Worm (Caenorhabditis elegans): ENCODE results near the gene F23A7.4.
"Not testable (repeated sequence)": the region's sequence is repeated elsewhere in the genome, so short reads cannot be mapped to it uniquely, and the experiment has no call there.

Gene F23A7.4

ce11 chrX:16213073-16213472 is 667 bp downstream of the F23A7.4 start, which contains the start of gene F23A7.8:
Gene F23A7.8 (plus strand): TSS chrX:16213373.
- not testable (repeated sequence) for TF ChIP-seq unc-62 (GFP tag; optimal IDR thresholded peaks at IDR 0.05)

- TF ChIP-seq unc-62 (GFP tag; optimal IDR thresholded peaks at IDR 0.05) = no peak
Measured at ce11 chrX:16217108-16217507, 4.7 kb downstream of the F23A7.4 start, which contains the start of gene F23A7.1. Gene F23A7.1 (plus strand): TSS chrX:16217408.

ce11 chrX:16217749-16218148 is 5.3 kb downstream of the F23A7.4 start:
- TF ChIP-seq unc-62 (GFP tag; optimal IDR thresholded peaks at IDR 0.05) = no peak

- no peak for TF ChIP-seq unc-62 (GFP tag; optimal IDR thresholded peaks at IDR 0.05)
Measured at ce11 chrX:16218306-16218705, 5.9 kb downstream of the F23A7.4 start.

- TF ChIP-seq unc-62 (GFP tag; optimal IDR thresholded peaks at IDR 0.05) = not testable (repeated sequence)
Measured at ce11 chrX:16219710-16220109, 7.3 kb downstream of the F23A7.4 start, which contains the start of gene F23A7.3. Gene F23A7.3 (plus strand): TSS chrX:16220010.

DNA sequence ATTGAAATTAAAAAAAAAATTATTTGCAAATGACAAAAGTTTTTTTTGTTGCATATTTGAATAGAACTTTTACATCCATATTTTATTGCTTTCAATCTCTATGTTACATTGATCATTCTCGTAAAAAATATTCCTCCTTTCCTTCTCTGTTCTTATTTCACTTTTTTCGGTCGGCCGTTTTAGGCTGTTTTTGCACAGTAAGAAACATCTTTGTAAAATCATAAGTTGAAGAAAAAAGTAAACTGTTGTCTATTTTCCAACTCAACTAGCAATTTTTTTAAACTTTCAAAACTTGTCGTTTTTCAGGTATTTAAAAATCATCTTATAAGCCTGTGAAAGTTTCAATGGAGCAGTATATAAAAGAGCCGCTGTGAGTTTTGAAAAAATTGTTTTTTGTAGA is 16.2 kb downstream of the F23A7.4 start, which contains the start of gene F23A7.5:
F23A7.5 (plus strand) TSS at position 301 of the 400 bp plus-strand sequence.
- no peak for TF ChIP-seq unc-62 (GFP tag; optimal IDR thresholded peaks at IDR 0.05)

ce11 chrX:16240626-16241025 is 28.2 kb downstream of the F23A7.4 start:
- TF ChIP-seq unc-62 (GFP tag; optimal IDR thresholded peaks at IDR 0.05) = no peak

DNA sequence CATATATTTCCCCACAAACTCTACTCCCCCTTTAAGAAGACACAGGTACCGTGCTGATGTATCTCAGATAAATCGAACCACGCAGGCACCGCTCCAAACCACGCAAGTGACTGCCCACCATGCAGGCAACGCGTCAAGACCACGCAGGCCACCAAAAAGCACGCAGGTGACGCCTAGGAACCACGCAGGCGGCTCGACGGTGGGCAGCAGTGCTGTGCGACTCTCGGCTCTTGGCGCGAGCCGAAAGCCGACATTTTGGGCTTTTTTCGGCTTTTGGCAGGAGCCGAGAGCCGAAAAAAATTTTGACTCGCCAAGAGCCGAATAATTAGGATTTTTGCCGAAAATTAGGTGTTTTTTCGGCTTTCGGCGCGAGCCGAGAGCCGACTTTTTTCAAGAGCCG is 30.7 kb downstream of the F23A7.4 start:
- no peak for TF ChIP-seq unc-62 (GFP tag; optimal IDR thresholded peaks at IDR 0.05)

DNA sequence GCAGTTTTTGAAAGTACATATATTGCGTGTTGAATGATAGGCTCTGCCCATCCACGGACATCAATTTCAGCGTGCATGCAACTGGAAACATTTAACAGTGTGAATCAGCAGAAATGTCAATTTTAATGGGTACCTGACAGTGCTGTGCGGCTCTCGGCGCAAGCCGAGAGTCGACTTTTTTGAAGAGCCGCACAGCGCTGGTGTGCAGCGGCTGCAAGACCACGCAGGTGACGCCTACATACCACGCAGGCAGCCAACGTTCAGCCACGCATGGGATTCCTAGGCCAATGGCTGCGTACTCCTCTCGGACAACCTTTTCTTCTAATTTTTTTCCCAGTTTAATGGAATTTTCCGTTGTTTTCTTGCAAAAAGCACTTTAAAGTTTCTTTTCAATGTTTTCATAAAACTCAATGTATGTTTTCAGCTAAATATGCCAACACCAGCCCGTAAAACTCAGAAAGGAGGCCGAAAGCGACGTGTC is 32.4 kb downstream of the F23A7.4 start, which contains the start of gene W10G6.1:
W10G6.1 (plus strand) TSS at position 431 of the 481 bp plus-strand sequence.
- no peak for TF ChIP-seq unc-62 (GFP tag; optimal IDR thresholded peaks at IDR 0.05)

- TF ChIP-seq unc-62 (GFP tag; optimal IDR thresholded peaks at IDR 0.05) = no peak
Measured at ce11 chrX:16250679-16251078, 38.3 kb downstream of the F23A7.4 start, which contains the start of gene W10G6.6. Gene W10G6.6 (minus strand): TSS chrX:16250779.

DNA sequence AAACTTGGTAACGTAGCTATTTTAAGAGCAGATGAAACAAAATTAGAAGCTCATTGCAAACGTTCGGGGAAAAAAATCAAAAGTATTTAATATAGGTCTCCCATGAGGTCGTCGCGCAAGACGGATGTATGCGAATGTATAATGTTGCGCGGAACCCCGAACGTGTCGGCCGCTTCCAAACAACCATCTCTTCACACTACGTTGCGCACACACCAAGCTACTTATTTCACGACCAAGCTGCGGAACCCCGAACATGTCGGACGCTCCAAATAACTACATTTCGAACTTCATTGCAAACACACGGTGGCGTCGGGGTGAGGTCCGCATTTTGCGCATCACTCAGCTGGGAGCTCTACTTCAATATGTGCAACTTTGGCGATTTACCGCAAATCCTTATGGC is 46.1 kb downstream of the F23A7.4 start:
- TF ChIP-seq unc-62 (GFP tag; optimal IDR thresholded peaks at IDR 0.05) = no peak

DNA sequence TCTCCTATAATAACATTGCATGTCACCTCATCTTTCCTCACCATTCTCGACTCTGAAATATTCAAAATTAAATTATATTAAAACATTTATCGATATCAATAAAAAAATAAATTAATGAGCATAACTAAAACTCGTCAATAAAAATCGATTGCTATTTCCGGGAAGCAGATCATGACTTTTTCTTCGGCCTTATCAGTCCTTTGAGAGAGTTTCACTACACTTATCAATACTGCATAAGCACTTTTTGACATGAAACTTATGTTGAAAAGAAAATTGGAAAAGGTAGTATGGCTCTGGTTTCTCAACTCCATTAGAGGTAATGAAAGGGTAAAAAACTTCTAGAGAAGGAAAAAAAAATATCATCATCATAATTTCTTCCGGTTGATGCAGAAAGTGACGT is 47.7 kb downstream of the F23A7.4 start:
- no peak for TF ChIP-seq unc-62 (GFP tag; optimal IDR thresholded peaks at IDR 0.05)

DNA sequence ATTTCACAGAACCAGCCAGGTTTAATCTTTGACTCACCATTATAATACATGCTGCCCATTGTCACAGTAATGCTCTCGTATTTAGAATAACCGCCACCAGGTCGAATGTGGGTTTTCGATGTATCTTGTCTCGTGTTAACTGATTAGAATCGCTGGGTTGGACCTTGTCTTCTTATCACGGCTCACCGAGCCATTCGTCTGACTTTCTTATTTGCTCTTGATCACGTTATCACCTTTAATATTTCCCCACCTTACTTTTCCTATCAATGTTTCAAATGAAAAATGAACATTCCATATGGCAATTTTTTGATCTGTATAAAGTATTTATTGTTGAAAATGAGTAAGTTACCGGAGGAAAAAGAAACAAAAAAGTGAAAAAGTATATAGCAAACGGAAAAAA is 49.6 kb downstream of the F23A7.4 start, which contains the start of gene sgk-1:
sgk-1 (minus strand) TSS at position 130 of the 400 bp plus-strand sequence.
- no peak for TF ChIP-seq unc-62 (GFP tag; optimal IDR thresholded peaks at IDR 0.05)
